Worm (Caenorhabditis elegans): ENCODE results near the gene grd-5.

ce11 chrV:8662056-8663006 is 43.5 kb downstream of the grd-5 start:
- TF ChIP-seq hmg-11 (tag; optimal IDR thresholded peaks at IDR 0.05) = no peak
- TF ChIP-seq nhr-28 (tag; optimal IDR thresholded peaks at IDR 0.05) = no peak
- TF ChIP-seq fos-1 (tag; optimal IDR thresholded peaks at IDR 0.05) = no peak
- TF ChIP-seq unc-62 (GFP tag; optimal IDR thresholded peaks at IDR 0.05) = peak; percentile 37
- TF ChIP-seq zag-1 (tag; optimal IDR thresholded peaks at IDR 0.05) = no peak
- TF ChIP-seq ztf-11 (tag; optimal IDR thresholded peaks at IDR 0.05) = no peak

Measured in whole organism, L3 larva.